Fruit fly (Drosophila melanogaster): ENCODE data around the gene Atg2.

Atg2 gene

dm6 chr3L:2820275-2820674 is 46.1 kb downstream of the Atg2 start (continued):
- TF ChIP-seq Hr39 (GFP tag; optimal IDR thresholded peaks at IDR 0.05): no peak
- peak; percentile 45 for TF ChIP-seq svp (GFP tag)
- no peak for TF ChIP-seq CG10669 (GFP tag; optimal IDR thresholded peaks at IDR 0.05)
- no peak for TF ChIP-seq Ets21C (GFP tag; optimal IDR thresholded peaks at IDR 0.05)
- no peak for TF ChIP-seq CG34406 (GFP tag; optimal IDR thresholded peaks at IDR 0.05)
- no peak for TF ChIP-seq CG3919 (GFP tag; optimal IDR thresholded peaks at IDR 0.05)

dm6 chr3L:2820930-2821505 is 46.9 kb downstream of the Atg2 start:
- peak; percentile 89 for TF ChIP-seq Ets96B (tag; optimal IDR thresholded peaks at IDR 0.05)
- TF ChIP-seq CG31627 (GFP tag; optimal IDR thresholded peaks at IDR 0.05): no peak
- peak; percentile 50 to 66 for TF ChIP-seq salr (GFP tag; optimal IDR thresholded peaks at IDR 0.05)
- peak; percentile 89 for TF ChIP-seq Eip78C (GFP tag)
- TF ChIP-seq Ets21C (GFP tag; optimal IDR thresholded peaks at IDR 0.05): no peak
- peak; percentile 86 for TF ChIP-seq CG15336 (GFP tag; IDR thresholded peaks at IDR 0.05)
- no peak for TF ChIP-seq lz (GFP tag; optimal IDR thresholded peaks at IDR 0.05)
- no peak for TF ChIP-seq CG6792 (GFP tag; optimal IDR thresholded peaks at IDR 0.05)
- no peak for TF ChIP-seq acj6 (GFP tag; optimal IDR thresholded peaks at IDR 0.05)
- TF ChIP-seq fd59A (GFP tag; optimal IDR thresholded peaks at IDR 0.05): peak; percentile 64
- peak; percentile 95 for TF ChIP-seq CG16779 (tag; optimal IDR thresholded peaks at IDR 0.05)
- peak; percentile 31 for TF ChIP-seq Hr4 (GFP tag; optimal IDR thresholded peaks at IDR 0.05)
- peak; percentile 24 for TF ChIP-seq CG8319 (GFP tag; optimal IDR thresholded peaks at IDR 0.05)
- peak; percentile 98 for TF ChIP-seq CG9139 (GFP tag; optimal IDR thresholded peaks at IDR 0.05)
- TF ChIP-seq achi (GFP tag; optimal IDR thresholded peaks at IDR 0.05): peak; percentile 74
- peak; percentile 41 for TF ChIP-seq Smox (GFP tag; optimal IDR thresholded peaks at IDR 0.05)
- TF ChIP-seq pdm3 (GFP tag; optimal IDR thresholded peaks at IDR 0.05): no peak
- TF ChIP-seq cyc (GFP tag; optimal IDR thresholded peaks at IDR 0.05): no peak
- peak; percentile 74 for TF ChIP-seq CG3919 (GFP tag; optimal IDR thresholded peaks at IDR 0.05)
- peak; percentile 32 for TF ChIP-seq CG10631 (GFP tag; optimal IDR thresholded peaks at IDR 0.05)
- TF ChIP-seq Sox102F (GFP tag; optimal IDR thresholded peaks at IDR 0.05): peak; percentile 77
- TF ChIP-seq CG7368 (GFP tag; optimal IDR thresholded peaks at IDR 0.05): peak; percentile 47
- TF ChIP-seq vri (GFP tag; optimal IDR thresholded peaks at IDR 0.05): peak; percentile 72
- peak; percentile 81 for TF ChIP-seq svp (GFP tag)
- no peak for TF ChIP-seq Sox15 (GFP tag; optimal IDR thresholded peaks at IDR 0.05)
- TF ChIP-seq Eip93F (GFP tag; optimal IDR thresholded peaks at IDR 0.05): peak; percentile 16
- TF ChIP-seq Met (GFP tag; optimal IDR thresholded peaks at IDR 0.05): peak; percentile 51
- TF ChIP-seq CG11762 (GFP tag; optimal IDR thresholded peaks at IDR 0.05; ENCODE audit: insufficient read depth): peak; percentile 56
- TF ChIP-seq CG32006 (GFP tag; optimal IDR thresholded peaks at IDR 0.05): peak; percentile 68
- TF ChIP-seq fkh (GFP tag; optimal IDR thresholded peaks at IDR 0.05): peak; percentile 70
- peak; percentile 9; the same call in 1 of the 2 replicates for TF ChIP-seq CG11294 (GFP tag; IDR thresholded peaks at IDR 0.05)
- peak; percentile 83 for TF ChIP-seq CG3032 (tag; optimal IDR thresholded peaks at IDR 0.05)
- peak; percentile 92 for TF ChIP-seq dsx (GFP tag; optimal IDR thresholded peaks at IDR 0.05; ENCODE audit: poor library complexity, severe bottlenecking)
- peak; percentile 81 for TF ChIP-seq Lpt (GFP tag; optimal IDR thresholded peaks at IDR 0.05)
- peak; percentile 70 for TF ChIP-seq fd85E (GFP tag; optimal IDR thresholded peaks at IDR 0.05)
- peak; percentile 23 for TF ChIP-seq Blimp-1 (GFP tag; optimal IDR thresholded peaks at IDR 0.05)
- TF ChIP-seq CG8119 (GFP tag; IDR thresholded peaks at IDR 0.05): peak; percentile 91
- TF ChIP-seq OdsH (GFP tag; optimal IDR thresholded peaks at IDR 0.05): peak; percentile 64
- TF ChIP-seq CG1621 (tag; optimal IDR thresholded peaks at IDR 0.05): peak; percentile 92
- peak; percentile 54 for TF ChIP-seq topi (GFP tag; optimal IDR thresholded peaks at IDR 0.05)
- TF ChIP-seq eg (GFP tag; IDR thresholded peaks at IDR 0.05): peak; percentile 93
- TF ChIP-seq CG6163 (GFP tag; IDR thresholded peaks at IDR 0.05): peak; percentile 96
- TF ChIP-seq ss (GFP tag; optimal IDR thresholded peaks at IDR 0.05): peak; percentile 99
- peak; percentile 39 for TF ChIP-seq Sox14 (GFP tag; optimal IDR thresholded peaks at IDR 0.05)
- peak; percentile 49 for TF ChIP-seq CG8632 (GFP tag; optimal IDR thresholded peaks at IDR 0.05)
- TF ChIP-seq Hr38 (GFP tag; optimal IDR thresholded peaks at IDR 0.05): no peak
- TF ChIP-seq CG10669 (GFP tag; optimal IDR thresholded peaks at IDR 0.05): peak; percentile 86
